In genomic region chr2L:13904331-13904911, dm6 we compare ENCODE assay signal across 4 fruit fly cellular contexts.
A peak's percentile ranks its signal among the peaks of the same experiment; 100 is the strongest.
TF ChIP-seq lines count a peak whose summit lies in the region.

Gene Smg5, minus strand, starts transcription at chr2L:13904661.

TF ChIP-seq in whole organism, adult, 20 proteins besides CTCF, POLR2A, EP300 and RAD21 (continued from another document):
- TF ChIP-seq CG11617 (GFP tag; optimal IDR thresholded peaks at IDR 0.05; lab: Kevin White, UChicago), result peak; percentile 95
- peak; percentile 28 for TF ChIP-seq CG33017 (tag; optimal IDR thresholded peaks at IDR 0.05; lab: Kevin White, UChicago)

TF ChIP-seq in whole organism, embryonic, 481 proteins besides CTCF, POLR2A, EP300 and RAD21 (continued from another document and continues in another):
- TF ChIP-seq CHES-1-like (GFP tag; optimal IDR thresholded peaks at IDR 0.05; lab: Kevin White, UChicago) (peak; percentile 96), jing (GFP tag; optimal IDR thresholded peaks at IDR 0.05; lab: Kevin White, UChicago) (peak; percentile 92), CG14014 (GFP tag; IDR thresholded peaks at IDR 0.05; lab: Robert Waterston, UW) (peak; percentile 91), MESR4 (GFP tag; optimal IDR thresholded peaks at IDR 0.05; lab: Kevin White, UChicago) (peak; percentile 88), CG13424 (tag; optimal IDR thresholded peaks at IDR 0.05; lab: Kevin White, UChicago) (peak; percentile 99), phol (tag; optimal IDR thresholded peaks at IDR 0.05; lab: Kevin White, UChicago) (peak; percentile 100), chif (GFP tag; optimal IDR thresholded peaks at IDR 0.05; lab: Kevin White, UChicago) (peak; percentile 96), CG14050 (GFP tag; IDR thresholded peaks at IDR 0.05; lab: Robert Waterston, UW) (peak; percentile 94), hkb (optimal IDR thresholded peaks at IDR 0.05; lab: Kevin White, UChicago) (peak; percentile 96), hkb (GFP tag; IDR thresholded peaks at IDR 0.05; lab: Robert Waterston, UW) (peak; percentile 91), HLH54F (GFP tag; optimal IDR thresholded peaks at IDR 0.05; lab: Kevin White, UChicago) (peak; percentile 99), Dfd (GFP tag; optimal IDR thresholded peaks at IDR 0.05; lab: Kevin White, UChicago) (peak in 1 of 2 experiments; percentile 2), lov (optimal IDR thresholded peaks at IDR 0.05; lab: Kevin White, UChicago) (no peak), lov (GFP tag; IDR thresholded peaks at IDR 0.05; lab: Robert Waterston, UW) (peak; percentile 96), Mrtf (GFP tag; IDR thresholded peaks at IDR 0.05; lab: Robert Waterston, UW) (peak; percentile 97), CG2678 (tag; optimal IDR thresholded peaks at IDR 0.05; lab: Kevin White, UChicago) (peak; percentile 80), ems (GFP tag; optimal IDR thresholded peaks at IDR 0.05; lab: Kevin White, UChicago) (peak; percentile 92), CG2202 (tag; optimal IDR thresholded peaks at IDR 0.05; lab: Kevin White, UChicago) (peak; percentile 61), pho (GFP tag; optimal IDR thresholded peaks at IDR 0.05; lab: Kevin White, UChicago) (peak; percentile 98), Pdp1 (GFP tag; optimal IDR thresholded peaks at IDR 0.05; lab: Kevin White, UChicago) (peak; percentile 87 to 92), dpn (GFP tag; optimal IDR thresholded peaks at IDR 0.05; lab: Kevin White, UChicago) (peak; percentile 91 to 97), CG10267 (tag; optimal IDR thresholded peaks at IDR 0.05; lab: Kevin White, UChicago) (peak; percentile 98), crol (GFP tag; IDR thresholded peaks at IDR 0.05; lab: Robert Waterston, UW) (peak; percentile 47), CG2199 (GFP tag; IDR thresholded peaks at IDR 0.05; lab: Robert Waterston, UW) (peak; percentile 92; the same call in 2 of the 3 replicates), trem (tag; optimal IDR thresholded peaks at IDR 0.05; lab: Kevin White, UChicago) (peak; percentile 78), CG12219 (GFP tag; optimal IDR thresholded peaks at IDR 0.05; lab: Kevin White, UChicago) (peak; percentile 82), chn (GFP tag; optimal IDR thresholded peaks at IDR 0.05; lab: Kevin White, UChicago) (peak; percentile 98), CG12659 (GFP tag; optimal IDR thresholded peaks at IDR 0.05; lab: Kevin White, UChicago) (peak; percentile 95), CG4707 (GFP tag; optimal IDR thresholded peaks at IDR 0.05; lab: Kevin White, UChicago) (peak; percentile 35), CG7556 (GFP tag; optimal IDR thresholded peaks at IDR 0.05; lab: Kevin White, UChicago) (peak; percentile 79), oc (tag; optimal IDR thresholded peaks at IDR 0.05; lab: Kevin White, UChicago) (no peak), CG1603 (tag; optimal IDR thresholded peaks at IDR 0.05; lab: Kevin White, UChicago) (peak; percentile 99), B-H2 (GFP tag; optimal IDR thresholded peaks at IDR 0.05; lab: Kevin White, UChicago) (peak; percentile 91), tap (tag; optimal IDR thresholded peaks at IDR 0.05; lab: Kevin White, UChicago) (no peak), ara (GFP tag; IDR thresholded peaks at IDR 0.05; lab: Robert Waterston, UW) (peak; percentile 96), kni (GFP tag; optimal IDR thresholded peaks at IDR 0.05; lab: Kevin White, UChicago) (peak; percentile 64), CG13296 (GFP tag; optimal IDR thresholded peaks at IDR 0.05; lab: Kevin White, UChicago) (peak; percentile 63), ap (GFP tag; IDR thresholded peaks at IDR 0.05; lab: Robert Waterston, UW) (peak; percentile 89), Oaz (GFP tag; IDR thresholded peaks at IDR 0.05; lab: Robert Waterston, UW) (peak; percentile 97), CG12155 (GFP tag; optimal IDR thresholded peaks at IDR 0.05; lab: Kevin White, UChicago) (peak; percentile 92), CG18619 (GFP tag; optimal IDR thresholded peaks at IDR 0.05; lab: Kevin White, UChicago) (peak; percentile 91), CG12769 (tag; optimal IDR thresholded peaks at IDR 0.05; lab: Kevin White, UChicago) (peak; percentile 96), CG7963 (GFP tag; IDR thresholded peaks at IDR 0.05; lab: Robert Waterston, UW; ENCODE audit: partially characterized antibody) (peak; percentile 95)

TF ChIP-seq in whole organism, prepupa, 60 proteins besides CTCF, POLR2A, EP300 and RAD21 (continued from another document):
- TF ChIP-seq CG6854 (GFP tag; optimal IDR thresholded peaks at IDR 0.05; lab: Kevin White, UChicago), result peak; percentile 55
- peak; percentile 60 to 78 for TF ChIP-seq salr (GFP tag; optimal IDR thresholded peaks at IDR 0.05; lab: Kevin White, UChicago)
- peak; percentile 89 for TF ChIP-seq dac (GFP tag; optimal IDR thresholded peaks at IDR 0.05; lab: Kevin White, UChicago)
- peak; percentile 91 for TF ChIP-seq CG6163 (GFP tag; IDR thresholded peaks at IDR 0.05; lab: Robert Waterston, UW)
- peak; percentile 31 for TF ChIP-seq CG6276 (GFP tag; optimal IDR thresholded peaks at IDR 0.05; lab: Kevin White, UChicago)
- no peak for TF ChIP-seq Eip93F (GFP tag; optimal IDR thresholded peaks at IDR 0.05; lab: Kevin White, UChicago)
- no peak for TF ChIP-seq Hr38 (GFP tag; optimal IDR thresholded peaks at IDR 0.05; lab: Kevin White, UChicago)
- TF ChIP-seq CG3032 (tag; optimal IDR thresholded peaks at IDR 0.05; lab: Kevin White, UChicago), result peak; percentile 70
- TF ChIP-seq fd59A (GFP tag; optimal IDR thresholded peaks at IDR 0.05; lab: Kevin White, UChicago), result peak; percentile 58
- peak; percentile 33 for TF ChIP-seq dsx (GFP tag; optimal IDR thresholded peaks at IDR 0.05; lab: Kevin White, UChicago; ENCODE audit: poor library complexity, severe bottlenecking)
- peak; percentile 72 for TF ChIP-seq Gug (GFP tag; IDR thresholded peaks at IDR 0.05; lab: Robert Waterston, UW)
- TF ChIP-seq lz (GFP tag; optimal IDR thresholded peaks at IDR 0.05; lab: Kevin White, UChicago), result peak; percentile 92
- no peak for TF ChIP-seq CG8319 (GFP tag; optimal IDR thresholded peaks at IDR 0.05; lab: Kevin White, UChicago)
- peak; percentile 62 for TF ChIP-seq Lpt (GFP tag; optimal IDR thresholded peaks at IDR 0.05; lab: Kevin White, UChicago)
- TF ChIP-seq Eip75B (GFP tag; optimal IDR thresholded peaks at IDR 0.05; lab: Kevin White, UChicago), result no peak
- no peak for TF ChIP-seq spab (GFP tag; optimal IDR thresholded peaks at IDR 0.05; lab: Kevin White, UChicago)
- TF ChIP-seq eg (GFP tag; IDR thresholded peaks at IDR 0.05; lab: Robert Waterston, UW), result peak; percentile 90
- no peak for TF ChIP-seq OdsH (GFP tag; optimal IDR thresholded peaks at IDR 0.05; lab: Kevin White, UChicago)
- peak; percentile 99 for TF ChIP-seq Sox14 (GFP tag; optimal IDR thresholded peaks at IDR 0.05; lab: Kevin White, UChicago)
- no peak for TF ChIP-seq acj6 (GFP tag; optimal IDR thresholded peaks at IDR 0.05; lab: Kevin White, UChicago)
- TF ChIP-seq Ets21C (GFP tag; optimal IDR thresholded peaks at IDR 0.05; lab: Kevin White, UChicago), result peak; percentile 89
- TF ChIP-seq CG4318 (GFP tag; optimal IDR thresholded peaks at IDR 0.05; lab: Kevin White, UChicago), result no peak
- TF ChIP-seq CG7368 (GFP tag; optimal IDR thresholded peaks at IDR 0.05; lab: Kevin White, UChicago), result peak; percentile 72
- peak; percentile 84 for TF ChIP-seq Sox102F (GFP tag; optimal IDR thresholded peaks at IDR 0.05; lab: Kevin White, UChicago)
- TF ChIP-seq CG9139 (GFP tag; optimal IDR thresholded peaks at IDR 0.05; lab: Kevin White, UChicago), result no peak
- peak; percentile 80 for TF ChIP-seq CG6792 (GFP tag; optimal IDR thresholded peaks at IDR 0.05; lab: Kevin White, UChicago)
- TF ChIP-seq CG3919 (GFP tag; optimal IDR thresholded peaks at IDR 0.05; lab: Kevin White, UChicago), result no peak
- TF ChIP-seq CG34406 (GFP tag; optimal IDR thresholded peaks at IDR 0.05; lab: Kevin White, UChicago), result peak; percentile 69
- peak; percentile 79 for TF ChIP-seq CG11902 (GFP tag; optimal IDR thresholded peaks at IDR 0.05; lab: Kevin White, UChicago)
- peak; percentile 57 for TF ChIP-seq Ets96B (tag; optimal IDR thresholded peaks at IDR 0.05; lab: Kevin White, UChicago)
- peak; percentile 80 for TF ChIP-seq CG11294 (GFP tag; IDR thresholded peaks at IDR 0.05; lab: Robert Waterston, UW)
- no peak for TF ChIP-seq pdm3 (GFP tag; optimal IDR thresholded peaks at IDR 0.05; lab: Kevin White, UChicago)
- TF ChIP-seq achi (GFP tag; optimal IDR thresholded peaks at IDR 0.05; lab: Kevin White, UChicago), result no peak
- TF ChIP-seq CG8119 (GFP tag; IDR thresholded peaks at IDR 0.05; lab: Robert Waterston, UW), result peak; percentile 58
- TF ChIP-seq CG10631 (GFP tag; optimal IDR thresholded peaks at IDR 0.05; lab: Kevin White, UChicago), result peak; percentile 87
- peak; percentile 58 for TF ChIP-seq fkh (GFP tag; optimal IDR thresholded peaks at IDR 0.05; lab: Kevin White, UChicago)
- peak; percentile 12 for TF ChIP-seq Blimp-1 (GFP tag; optimal IDR thresholded peaks at IDR 0.05; lab: Kevin White, UChicago)
- no peak for TF ChIP-seq Smox (GFP tag; optimal IDR thresholded peaks at IDR 0.05; lab: Kevin White, UChicago)
- no peak for TF ChIP-seq CG16779 (tag; optimal IDR thresholded peaks at IDR 0.05; lab: Kevin White, UChicago)
- TF ChIP-seq Eip78C (GFP tag; lab: Kevin White, UChicago), result peak; percentile 81
- TF ChIP-seq svp (GFP tag; lab: Kevin White, UChicago), result peak; percentile 92

TF ChIP-seq in whole organism, wandering third instar larva, 38 proteins besides CTCF, POLR2A, EP300 and RAD21 (continued from another document):
- peak; percentile 58 to 89 for TF ChIP-seq foxo (GFP tag; optimal IDR thresholded peaks at IDR 0.05; lab: Kevin White, UChicago)
- peak; percentile 1 for TF ChIP-seq sage (GFP tag; optimal IDR thresholded peaks at IDR 0.05; lab: Kevin White, UChicago)
- TF ChIP-seq Abd-B (GFP tag; optimal IDR thresholded peaks at IDR 0.05; lab: Kevin White, UChicago), result no peak
- peak; percentile 59 for TF ChIP-seq N (GFP tag; optimal IDR thresholded peaks at IDR 0.05; lab: Kevin White, UChicago)
- peak; percentile 85 for TF ChIP-seq br (GFP tag; optimal IDR thresholded peaks at IDR 0.05; lab: Kevin White, UChicago)
- peak; percentile 69 for TF ChIP-seq OdsH (GFP tag; optimal IDR thresholded peaks at IDR 0.05; lab: Kevin White, UChicago)
- no peak for TF ChIP-seq lola (GFP tag; optimal IDR thresholded peaks at IDR 0.05; lab: Kevin White, UChicago)
- peak; percentile 82 for TF ChIP-seq psq (GFP tag; optimal IDR thresholded peaks at IDR 0.05; lab: Kevin White, UChicago)
- TF ChIP-seq CrebA (GFP tag; optimal IDR thresholded peaks at IDR 0.05; lab: Kevin White, UChicago; ENCODE audit: borderline replicate concordance), result no peak
- peak; percentile 57 for TF ChIP-seq CG32264 (GFP tag; optimal IDR thresholded peaks at IDR 0.05; lab: Kevin White, UChicago)
- TF ChIP-seq rgr (GFP tag; optimal IDR thresholded peaks at IDR 0.05; lab: Kevin White, UChicago), result peak; percentile 89
- TF ChIP-seq Hnf4 (GFP tag; optimal IDR thresholded peaks at IDR 0.05; lab: Kevin White, UChicago), result peak; percentile 83
- peak; percentile 62 for TF ChIP-seq Sp1 (GFP tag; optimal IDR thresholded peaks at IDR 0.05; lab: Kevin White, UChicago)
- TF ChIP-seq dsf (GFP tag; optimal IDR thresholded peaks at IDR 0.05; lab: Kevin White, UChicago; ENCODE audit: borderline replicate concordance), result peak; percentile 34
- TF ChIP-seq dmrt93B (GFP tag; optimal IDR thresholded peaks at IDR 0.05; lab: Kevin White, UChicago), result peak; percentile 68
- TF ChIP-seq fru (GFP tag; optimal IDR thresholded peaks at IDR 0.05; lab: Kevin White, UChicago), result peak; percentile 84
